Fruit fly (Drosophila melanogaster): ENCODE results near the gene RpS21.

RpS21 gene

dm6 chr2L:2886613-2887537 lies 31.0 kb downstream of the RpS21 start:
- peak; percentile 13 for TF ChIP-seq CG17801 (GFP tag; optimal IDR thresholded peaks at IDR 0.05; ENCODE audit: partially characterized antibody)

- no peak for TF ChIP-seq CG17801 (GFP tag; optimal IDR thresholded peaks at IDR 0.05; ENCODE audit: partially characterized antibody)
These were observed 32.1 kb downstream of the RpS21 start for dm6 chr2L:2887760-2888600.

- no peak for TF ChIP-seq CG17801 (GFP tag; optimal IDR thresholded peaks at IDR 0.05; ENCODE audit: partially characterized antibody)
These were observed 33.1 kb downstream of the RpS21 start for dm6 chr2L:2888859-2889443.

dm6 chr2L:2891200-2891599 lies 35.3 kb downstream of the RpS21 start:
- no peak for TF ChIP-seq CG17801 (GFP tag; optimal IDR thresholded peaks at IDR 0.05; ENCODE audit: partially characterized antibody)

dm6 chr2L:2894356-2894755 lies 38.5 kb downstream of the RpS21 start:
- TF ChIP-seq CG17801 (GFP tag; optimal IDR thresholded peaks at IDR 0.05; ENCODE audit: partially characterized antibody): no peak

- no peak for TF ChIP-seq CG17801 (GFP tag; optimal IDR thresholded peaks at IDR 0.05; ENCODE audit: partially characterized antibody)
These were observed 41.2 kb downstream of the RpS21 start for dm6 chr2L:2897024-2897549.

dm6 chr2L:2897710-2898109 lies 41.8 kb downstream of the RpS21 start:
- no peak for TF ChIP-seq CG17801 (GFP tag; optimal IDR thresholded peaks at IDR 0.05; ENCODE audit: partially characterized antibody)

- no peak for TF ChIP-seq CG17801 (GFP tag; optimal IDR thresholded peaks at IDR 0.05; ENCODE audit: partially characterized antibody)
These were observed 42.4 kb downstream of the RpS21 start for dm6 chr2L:2898247-2898646.

- no peak for TF ChIP-seq CG17801 (GFP tag; optimal IDR thresholded peaks at IDR 0.05; ENCODE audit: partially characterized antibody)
These were observed 44.6 kb downstream of the RpS21 start for dm6 chr2L:2900392-2901028.

dm6 chr2L:2901445-2901844 lies 45.6 kb downstream of the RpS21 start:
- no peak for TF ChIP-seq CG17801 (GFP tag; optimal IDR thresholded peaks at IDR 0.05; ENCODE audit: partially characterized antibody)

- TF ChIP-seq CG17801 (GFP tag; optimal IDR thresholded peaks at IDR 0.05; ENCODE audit: partially characterized antibody): no peak
These were observed 47.8 kb downstream of the RpS21 start for dm6 chr2L:2903649-2904048.

dm6 chr2L:2904316-2905050 lies 48.6 kb downstream of the RpS21 start:
- TF ChIP-seq CG17801 (GFP tag; optimal IDR thresholded peaks at IDR 0.05; ENCODE audit: partially characterized antibody): no peak

- TF ChIP-seq CG17801 (GFP tag; optimal IDR thresholded peaks at IDR 0.05; ENCODE audit: partially characterized antibody): peak; percentile 95
These were observed 49.2 kb downstream of the RpS21 start for dm6 chr2L:2905051-2905446.

dm6 chr2L:2906122-2906521 lies 50.3 kb downstream of the RpS21 start:
- no peak for TF ChIP-seq CG17801 (GFP tag; optimal IDR thresholded peaks at IDR 0.05; ENCODE audit: partially characterized antibody)
